Worm (Caenorhabditis elegans) whole organism, late embryonic: ENCODE data around the gene F52D10.4.

ENCODE experiments used
- fkh-10 ChIP-seq: fragments of 150-350 bp; optimal IDR thresholded peaks from 2 replicates; lab custom pipeline; 2014; ENCODE audit warnings: missing biosample characterization, missing genetic modification reagents, missing genetic modification characterization
- nhr-11 ChIP-seq: fragments of 150-350 bp; optimal IDR thresholded peaks from 2 replicates; lab custom pipeline; 2014; ENCODE audit warnings: missing biosample characterization, missing genetic modification characterization
- pag-3 ChIP-seq: sonication (generic microtip); optimal IDR thresholded peaks from 2 replicates; lab custom pipeline; 2016; ENCODE audit warnings: missing compliant biosample characterization, missing genetic modification characterization, borderline replicate concordance
- unc-86 ChIP-seq: sonication (generic microtip); optimal IDR thresholded peaks from 2 replicates; lab custom pipeline; 2016; ENCODE audit warnings: missing genetic modification characterization, missing compliant biosample characterization

DNA sequence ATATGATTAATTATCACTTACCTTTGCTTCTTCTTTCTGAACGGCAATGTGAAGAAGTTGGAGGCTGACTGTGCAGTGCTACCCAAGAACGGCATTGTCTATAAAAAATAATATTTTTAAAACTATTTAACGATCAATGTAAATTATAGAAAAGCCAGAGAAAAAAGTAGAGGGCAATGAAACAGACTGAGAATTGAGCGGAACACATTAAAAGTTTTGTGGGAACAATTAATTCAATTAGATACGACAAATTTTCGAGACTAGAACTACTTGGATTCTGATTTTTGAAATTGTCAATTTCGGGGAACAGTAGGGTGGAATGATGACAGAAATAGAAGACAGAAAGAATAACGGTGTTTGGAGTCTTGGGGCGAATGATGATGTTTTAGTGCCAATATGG, 25.6 kb upstream of the F52D10.4 start, which contains the start of gene F52D10.2:
- TF ChIP-seq unc-86 (tag; lab: Kevin White, UChicago) (no peak), fkh-10 (GFP tag; lab: Kevin White, UChicago) (no peak), pag-3 (no peak), nhr-11 (tag; lab: Kevin White, UChicago) (no peak)
